Worm (Caenorhabditis elegans): ENCODE results near the gene nep-16.

- TF ChIP-seq zag-1 (tag; optimal IDR thresholded peaks at IDR 0.05): peak; percentile 22
- no peak for TF ChIP-seq egl-27 (tag; optimal IDR thresholded peaks at IDR 0.05)
- TF ChIP-seq nhr-25 (tag; optimal IDR thresholded peaks at IDR 0.05): no peak
- TF ChIP-seq unc-55 (GFP tag; optimal IDR thresholded peaks at IDR 0.05): peak; percentile 86
- TF ChIP-seq lin-39 (tag; optimal IDR thresholded peaks at IDR 0.05): no peak
- TF ChIP-seq unc-39 (tag; optimal IDR thresholded peaks at IDR 0.05): no peak
- no peak for TF ChIP-seq dmd-4 (tag; optimal IDR thresholded peaks at IDR 0.05)
- no peak for TF ChIP-seq ztf-11 (tag; optimal IDR thresholded peaks at IDR 0.05)
These were observed 12.6 kb upstream of the nep-16 start, which contains the start of gene nrde-4 for ce11 chrIV:7654212-7654778.

All from whole organism, L2 larva.